Fruit fly (Drosophila melanogaster) whole organism, pupa: ENCODE measurements around the gene CG43402.
A peak's percentile ranks its signal among the peaks of the same experiment; 100 is the strongest.

Source experiments
- CG10348 ChIP-seq: fragments of 200-800 bp; sonication (Bioruptor generic); IDR thresholded peaks from 2 replicates; pipeline ENCODE4 v1.3.6; 2022; ENCODE audit warnings: missing biosample characterization, missing genetic modification characterization
- CG12605 ChIP-seq: fragments of 200-800 bp; sonication (Bioruptor generic); IDR thresholded peaks from 2 replicates; pipeline ENCODE4 v1.3.6; 2022; ENCODE audit warnings: missing biosample characterization, missing genetic modification characterization
- CG13204 ChIP-seq: fragments of 200-800 bp; sonication (Bioruptor generic); optimal IDR thresholded peaks from 2 replicates; lab custom pipeline; 2018; ENCODE audit warnings: missing biosample characterization, mild to moderate bottlenecking, missing genetic modification characterization, moderate library complexity
- CG14655 ChIP-seq: fragments of 200-800 bp; sonication (Bioruptor generic); optimal IDR thresholded peaks from 3 replicates; lab custom pipeline; 2017; ENCODE audit warnings: mild to moderate bottlenecking, missing biosample characterization, missing genetic modification reagents, missing genetic modification characterization
- CG15710 ChIP-seq: fragments of 200-800 bp; sonication (Bioruptor generic); optimal IDR thresholded peaks from 2 replicates; lab custom pipeline; 2018; ENCODE audit warnings: missing biosample characterization, mild to moderate bottlenecking, missing genetic modification characterization, moderate library complexity
- CG17806 ChIP-seq: fragments of 200-800 bp; sonication (Bioruptor generic); optimal IDR thresholded peaks from 2 replicates; lab custom pipeline; 2018; ENCODE audit warnings: missing biosample characterization, mild to moderate bottlenecking, missing genetic modification characterization, moderate library complexity
- CG32121 ChIP-seq: fragments of 200-800 bp; sonication (Bioruptor generic); IDR thresholded peaks from 2 replicates; pipeline ENCODE4 v1.3.6; 2022; ENCODE audit warnings: missing biosample characterization, missing genetic modification characterization
- CG34367 ChIP-seq: fragments of 200-800 bp; sonication (Bioruptor generic); optimal IDR thresholded peaks from 2 replicates; lab custom pipeline; 2018; ENCODE audit warnings: missing biosample characterization, mild to moderate bottlenecking, missing genetic modification characterization
- CG4496 ChIP-seq: fragments of 200-800 bp; sonication (Bioruptor generic); IDR thresholded peaks from 3 replicates; pipeline ENCODE4 v1.3.6; 2022; ENCODE audit warnings: missing biosample characterization, missing genetic modification characterization
- CG8159 ChIP-seq: fragments of 200-800 bp; sonication (Bioruptor generic); optimal IDR thresholded peaks from 3 replicates; lab custom pipeline; 2018; ENCODE audit warnings: missing biosample characterization, mild to moderate bottlenecking, missing genetic modification characterization, moderate library complexity
- CG8301 ChIP-seq: fragments of 200-800 bp; sonication (Bioruptor generic); optimal IDR thresholded peaks from 2 replicates; lab custom pipeline; 2018; ENCODE audit warnings: missing biosample characterization, mild to moderate bottlenecking, missing genetic modification characterization
- CG9948 ChIP-seq: fragments of 200-800 bp; sonication (Bioruptor generic); optimal IDR thresholded peaks from 2 replicates; lab custom pipeline; 2018; ENCODE audit warnings: missing biosample characterization, mild to moderate bottlenecking, missing genetic modification characterization, moderate library complexity
- D1 ChIP-seq: fragments of 200-800 bp; sonication (Bioruptor generic); optimal IDR thresholded peaks from 2 replicates; lab custom pipeline; 2018; ENCODE audit warnings: missing biosample characterization, mild to moderate bottlenecking, missing genetic modification characterization, moderate library complexity
- EcR ChIP-seq: fragments of 200-800 bp; sonication (Bioruptor generic); optimal IDR thresholded peaks from 3 replicates; lab custom pipeline; 2019; ENCODE audit warnings: missing biosample characterization, missing genetic modification characterization, mild to moderate bottlenecking, moderate library complexity, missing genetic modification reagents
- Ets98B ChIP-seq: fragments of 200-800 bp; sonication (Bioruptor generic); IDR thresholded peaks from 2 replicates; pipeline ENCODE4 v1.3.6; 2022; ENCODE audit warnings: missing biosample characterization, missing genetic modification characterization
- Pif1A ChIP-seq: fragments of 200-800 bp; sonication (Bioruptor generic); optimal IDR thresholded peaks from 3 replicates; lab custom pipeline; 2016; ENCODE audit warnings: missing biosample characterization, missing genetic modification characterization
- Pif1B ChIP-seq: fragments of 200-800 bp; sonication (Bioruptor generic); optimal IDR thresholded peaks from 3 replicates; lab custom pipeline; 2016; ENCODE audit warnings: missing biosample characterization, missing genetic modification characterization
- Snoo ChIP-seq: fragments of 200-800 bp; sonication (Bioruptor generic); optimal IDR thresholded peaks from 3 replicates; lab custom pipeline; 2017; ENCODE audit warnings: missing biosample characterization, mild to moderate bottlenecking, missing genetic modification characterization, inconsistent platforms
- fd96Ca ChIP-seq: fragments of 200-800 bp; sonication (Bioruptor generic); IDR thresholded peaks from 3 replicates; pipeline ENCODE4 v1.3.6; 2022; ENCODE audit warnings: missing biosample characterization, missing genetic modification characterization
- gl ChIP-seq: fragments of 200-800 bp; sonication (Bioruptor generic); optimal IDR thresholded peaks from 2 replicates; lab custom pipeline; 2018; ENCODE audit warnings: missing biosample characterization, mild to moderate bottlenecking, missing genetic modification characterization
- rn ChIP-seq: fragments of 200-800 bp; sonication (Bioruptor generic); IDR thresholded peaks from 2 replicates; pipeline ENCODE4 v1.3.6; 2022; ENCODE audit warnings: missing biosample characterization, missing genetic modification characterization

CG43402 gene

dm6 chr2L:1449718-1450441, 7.5 kb downstream of the CG43402 start:
- no peak for TF ChIP-seq gl (tag; lab: Kevin White, UChicago)
- TF ChIP-seq EcR (GFP tag; lab: Kevin White, UChicago): peak; percentile 16

dm6 chr2L:1455498-1455897, 13.1 kb downstream of the CG43402 start:
- TF ChIP-seq Snoo (tag; lab: Kevin White, UChicago) (no peak), CG32121 (no peak), CG9948 (tag; lab: Kevin White, UChicago) (peak; percentile 68), CG13204 (GFP tag; lab: Kevin White, UChicago) (no peak), EcR (GFP tag; lab: Kevin White, UChicago) (no peak), D1 (tag; lab: Kevin White, UChicago) (no peak), CG17806 (peak; percentile 62), gl (tag; lab: Kevin White, UChicago) (no peak), CG8159 (tag; lab: Kevin White, UChicago) (peak; percentile 70), Pif1A (GFP tag; lab: Kevin White, UChicago) (no peak), Ets98B (GFP tag; lab: Robert Waterston, UW) (no peak), CG12605 (GFP tag; lab: Robert Waterston, UW) (no peak), CG4496 (GFP tag; lab: Robert Waterston, UW) (no peak), Pif1B (no peak), rn (GFP tag; lab: Robert Waterston, UW) (no peak), CG8301 (tag; lab: Kevin White, UChicago) (peak; percentile 53), CG15710 (peak; percentile 35), fd96Ca (GFP tag; lab: Robert Waterston, UW) (no peak), CG10348 (GFP tag; lab: Robert Waterston, UW) (no peak), CG34367 (tag; lab: Kevin White, UChicago) (peak; percentile 4), CG14655 (GFP tag; lab: Kevin White, UChicago) (peak; percentile 60)

- TF ChIP-seq D1 (tag; lab: Kevin White, UChicago) (no peak), CG8159 (tag; lab: Kevin White, UChicago) (peak; percentile 78), CG8301 (tag; lab: Kevin White, UChicago) (peak; percentile 75), CG4496 (GFP tag; lab: Robert Waterston, UW) (peak; percentile 29; the same call in 1 of the 3 replicates), CG12605 (GFP tag; lab: Robert Waterston, UW) (peak; percentile 62), CG9948 (tag; lab: Kevin White, UChicago) (peak; percentile 82), Snoo (tag; lab: Kevin White, UChicago) (peak; percentile 0), CG14655 (GFP tag; lab: Kevin White, UChicago) (peak; percentile 76), rn (GFP tag; lab: Robert Waterston, UW) (no peak), Ets98B (GFP tag; lab: Robert Waterston, UW) (no peak; the same call in 1 of the 2 replicates), CG32121 (peak; percentile 46), CG34367 (tag; lab: Kevin White, UChicago) (peak; percentile 57), EcR (GFP tag; lab: Kevin White, UChicago) (no peak), CG17806 (peak; percentile 84), CG13204 (GFP tag; lab: Kevin White, UChicago) (no peak), Pif1A (GFP tag; lab: Kevin White, UChicago) (peak; percentile 50), CG10348 (GFP tag; lab: Robert Waterston, UW) (no peak), gl (tag; lab: Kevin White, UChicago) (peak; percentile 47), fd96Ca (GFP tag; lab: Robert Waterston, UW) (no peak), Pif1B (peak; percentile 29), CG15710 (peak; percentile 71)
Measured at dm6 chr2L:1456305-1456704, 13.9 kb downstream of the CG43402 start.

dm6 chr2L:1456822-1457221, 14.4 kb downstream of the CG43402 start:
- TF ChIP-seq rn (GFP tag; lab: Robert Waterston, UW): no peak
- no peak for TF ChIP-seq gl (tag; lab: Kevin White, UChicago)
- TF ChIP-seq CG34367 (tag; lab: Kevin White, UChicago): peak; percentile 53
- TF ChIP-seq Pif1A (GFP tag; lab: Kevin White, UChicago): peak; percentile 55
- peak; percentile 62 for TF ChIP-seq CG12605 (GFP tag; lab: Robert Waterston, UW)
- peak; percentile 8 for TF ChIP-seq CG13204 (GFP tag; lab: Kevin White, UChicago)
- TF ChIP-seq CG9948 (tag; lab: Kevin White, UChicago): peak; percentile 68
- peak; percentile 66 for TF ChIP-seq CG4496 (GFP tag; lab: Robert Waterston, UW)
- no peak for TF ChIP-seq Snoo (tag; lab: Kevin White, UChicago)
- peak; percentile 3 for TF ChIP-seq Pif1B
- TF ChIP-seq CG17806: peak; percentile 51
- TF ChIP-seq CG15710: peak; percentile 67
- TF ChIP-seq CG8301 (tag; lab: Kevin White, UChicago): peak; percentile 53
- TF ChIP-seq D1 (tag; lab: Kevin White, UChicago): peak; percentile 39
- peak; percentile 70 for TF ChIP-seq CG14655 (GFP tag; lab: Kevin White, UChicago)
- peak; percentile 44 for TF ChIP-seq Ets98B (GFP tag; lab: Robert Waterston, UW)
- TF ChIP-seq CG32121: no peak; the same call in 1 of the 2 replicates
- TF ChIP-seq CG8159 (tag; lab: Kevin White, UChicago): peak; percentile 67
- TF ChIP-seq, all 21 proteins: peak for 14

dm6 chr2L:1458584-1459203, 16.3 kb downstream of the CG43402 start:
- peak; percentile 89 for TF ChIP-seq fd96Ca (GFP tag; lab: Robert Waterston, UW)
- TF ChIP-seq EcR (GFP tag; lab: Kevin White, UChicago): no peak
- 0 out of 2 replicates have a peak, but pooled peaks have one; percentile 25 for TF ChIP-seq CG10348 (GFP tag; lab: Robert Waterston, UW)
- no peak for TF ChIP-seq Snoo (tag; lab: Kevin White, UChicago)
- TF ChIP-seq Pif1B: peak; percentile 66
- TF ChIP-seq CG32121: peak; percentile 85
- TF ChIP-seq gl (tag; lab: Kevin White, UChicago): peak; percentile 67
- TF ChIP-seq rn (GFP tag; lab: Robert Waterston, UW): peak; percentile 63
- peak; percentile 58 for TF ChIP-seq CG13204 (GFP tag; lab: Kevin White, UChicago)
- TF ChIP-seq CG12605 (GFP tag; lab: Robert Waterston, UW): peak; percentile 81
- peak; percentile 76 for TF ChIP-seq CG14655 (GFP tag; lab: Kevin White, UChicago)
- peak; percentile 90 for TF ChIP-seq CG4496 (GFP tag; lab: Robert Waterston, UW)
- TF ChIP-seq D1 (tag; lab: Kevin White, UChicago): no peak
- TF ChIP-seq CG15710: peak; percentile 67
- peak; percentile 75 for TF ChIP-seq CG17806
- TF ChIP-seq CG8301 (tag; lab: Kevin White, UChicago): peak; percentile 71
- peak; percentile 71 for TF ChIP-seq CG9948 (tag; lab: Kevin White, UChicago)
- peak; percentile 84 for TF ChIP-seq Ets98B (GFP tag; lab: Robert Waterston, UW)
- TF ChIP-seq CG34367 (tag; lab: Kevin White, UChicago): peak; percentile 75
- TF ChIP-seq Pif1A (GFP tag; lab: Kevin White, UChicago): peak; percentile 68
- peak; percentile 80 for TF ChIP-seq CG8159 (tag; lab: Kevin White, UChicago)
